Worm (Caenorhabditis elegans): ENCODE data around the gene snt-7.

DNA sequence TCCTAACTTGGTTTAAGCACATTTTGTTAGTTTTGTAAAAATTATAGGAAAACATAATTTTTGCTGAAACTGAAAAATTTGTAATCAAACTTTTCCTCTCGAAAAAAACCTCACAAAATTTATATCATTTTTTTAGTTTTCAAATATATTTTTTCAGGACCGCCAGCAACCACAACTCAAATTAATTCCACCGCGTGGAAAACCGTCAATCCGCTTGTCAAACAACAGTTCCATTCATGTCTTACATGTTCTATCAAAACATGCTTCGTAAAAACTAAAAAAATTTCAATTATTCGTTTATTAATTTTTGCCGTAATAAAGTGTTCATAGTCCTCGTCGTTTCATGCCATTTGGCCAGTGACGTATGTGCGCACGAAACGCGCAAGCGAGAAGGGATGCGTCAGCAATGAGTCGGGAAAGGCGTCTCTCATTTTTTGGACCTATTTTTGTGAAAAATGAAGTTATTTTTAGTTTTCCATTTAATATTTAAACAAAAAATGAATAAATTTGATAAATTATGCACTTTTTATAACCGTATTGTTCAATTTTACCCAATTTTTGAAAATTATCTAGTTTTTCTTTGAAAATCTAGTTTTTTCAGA is 25.5 kb downstream of the snt-7 start, which contains the start of gene ucr-2.2:
- TF ChIP-seq him-1 (tag; optimal IDR thresholded peaks at IDR 0.05), result peak; percentile 76
- peak; percentile 90 for TF ChIP-seq W03F9.2 (tag; optimal IDR thresholded peaks at IDR 0.05)
